Fruit fly (Drosophila melanogaster): ENCODE measurements around the gene CG2120.

DNA sequence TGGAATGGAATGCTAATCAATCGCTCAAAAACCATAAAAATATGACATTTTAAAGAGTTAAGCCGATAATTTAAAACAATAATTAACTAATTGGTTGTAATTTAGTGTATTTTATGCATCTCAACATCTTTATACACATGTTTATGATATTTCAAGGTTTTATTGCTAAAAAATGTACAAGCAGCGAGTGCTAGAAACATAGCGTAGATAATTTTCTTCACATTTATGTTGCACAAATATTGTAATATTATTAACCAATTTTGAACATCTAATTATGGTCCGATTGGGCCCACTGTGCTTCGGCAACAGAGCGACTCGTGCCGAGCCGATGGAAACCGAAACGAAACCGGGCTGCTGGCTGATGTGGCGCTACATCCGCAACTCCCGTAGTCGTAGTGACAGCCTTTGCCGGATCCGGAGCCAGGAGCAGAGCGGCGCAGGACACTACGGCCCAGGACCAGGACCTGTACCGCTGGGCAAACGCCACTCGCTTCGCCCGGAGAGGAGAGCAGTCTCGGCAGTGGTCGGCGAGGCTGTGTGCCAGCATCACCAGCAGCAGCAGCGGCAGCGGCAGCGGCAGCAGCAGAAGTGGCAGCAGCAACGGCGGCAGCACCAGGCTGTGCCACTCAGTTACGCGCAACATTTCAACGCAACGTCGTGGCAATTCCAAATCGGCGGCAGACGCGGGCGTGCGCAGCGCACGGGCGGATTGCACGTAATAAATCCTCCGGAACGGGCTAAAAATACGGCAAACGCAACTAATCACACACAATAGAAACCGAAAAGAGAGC is 42.7 kb downstream of the CG2120 start, which contains the start of gene sdt:
- TF ChIP-seq psq (optimal IDR thresholded peaks at IDR 0.05) (no peak), insv (optimal IDR thresholded peaks at IDR 0.05) (no peak)
